Fruit fly (Drosophila melanogaster): ENCODE data around the gene CG42331.

The CG42331 gene

DNA sequence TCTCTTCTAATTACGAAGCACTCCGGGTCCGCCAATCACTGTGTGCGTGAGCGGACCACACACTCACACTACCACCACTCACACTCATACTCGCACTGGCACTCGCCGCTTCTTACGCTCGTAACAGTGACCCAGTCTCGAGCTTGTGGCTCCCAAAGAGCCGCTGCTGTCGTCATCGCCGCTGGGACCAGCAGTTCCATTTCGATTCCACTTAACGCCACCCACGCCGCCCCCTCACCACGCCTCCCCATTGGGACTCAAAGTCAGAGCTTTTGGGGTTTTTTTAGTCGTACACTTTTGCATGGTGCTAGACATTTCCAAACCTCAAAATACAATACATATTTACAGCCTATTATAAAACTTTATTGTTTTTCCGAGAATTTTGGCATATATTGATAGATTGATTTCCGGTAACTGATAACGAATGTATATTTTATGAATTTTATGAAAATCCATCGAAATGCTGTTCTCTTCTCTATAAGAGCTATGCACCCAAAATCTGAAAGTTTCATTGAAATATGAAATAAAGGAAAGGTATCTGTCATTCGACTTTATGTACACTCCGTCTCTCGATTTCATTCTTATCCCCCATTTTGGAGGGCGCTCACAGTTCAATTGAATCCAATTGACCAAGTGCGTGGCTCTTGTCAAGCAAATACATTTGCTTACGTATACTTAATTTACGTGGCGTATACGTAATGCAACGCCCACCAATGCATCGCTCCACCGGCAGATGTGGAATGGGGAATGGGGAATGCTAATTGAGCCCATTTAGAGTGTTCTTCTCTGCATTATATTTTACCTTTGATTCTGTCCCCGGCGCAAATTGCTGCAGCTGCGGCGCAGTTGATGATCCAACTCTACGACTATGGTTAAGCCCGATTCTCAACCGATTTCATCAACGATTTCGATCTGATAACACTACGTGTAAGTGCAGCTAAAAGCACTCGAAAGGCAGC lies at the start of gene CG42331:
TSS of gene CG42331 (plus strand) at position 909 of the 959 bp plus-strand sequence.
- TF ChIP-seq Abd-B (GFP tag; optimal IDR thresholded peaks at IDR 0.05) (no peak), Rel (GFP tag; optimal IDR thresholded peaks at IDR 0.05) (no peak), Rel (tag; optimal IDR thresholded peaks at IDR 0.05) (peak; percentile 87), dsf (GFP tag; optimal IDR thresholded peaks at IDR 0.05; ENCODE audit: borderline replicate concordance) (no peak), N (GFP tag; optimal IDR thresholded peaks at IDR 0.05) (no peak), rgr (GFP tag; optimal IDR thresholded peaks at IDR 0.05) (peak; percentile 50), psq (GFP tag; optimal IDR thresholded peaks at IDR 0.05) (no peak), h (GFP tag; optimal IDR thresholded peaks at IDR 0.05) (peak; percentile 50), OdsH (GFP tag; optimal IDR thresholded peaks at IDR 0.05) (peak; percentile 51), fru (GFP tag; optimal IDR thresholded peaks at IDR 0.05) (peak; percentile 71), HLH106 (tag; optimal IDR thresholded peaks at IDR 0.05) (peak; percentile 23), foxo (GFP tag; optimal IDR thresholded peaks at IDR 0.05) (peak in 1 of 2 experiments; percentile 69), dl (GFP tag; optimal IDR thresholded peaks at IDR 0.05; ENCODE audit: insufficient read depth in 1 of 2, partially characterized antibody in 2 of 2) (peak in 1 of 2 experiments; percentile 52), Myc (optimal IDR thresholded peaks at IDR 0.05) (no peak), Dif (GFP tag; optimal IDR thresholded peaks at IDR 0.05; ENCODE audit: partially characterized antibody) (peak; percentile 3), brk (GFP tag; optimal IDR thresholded peaks at IDR 0.05) (peak; percentile 11), ey (GFP tag; optimal IDR thresholded peaks at IDR 0.05) (peak; percentile 38), Hnf4 (GFP tag; optimal IDR thresholded peaks at IDR 0.05) (peak; percentile 5)

DNA sequence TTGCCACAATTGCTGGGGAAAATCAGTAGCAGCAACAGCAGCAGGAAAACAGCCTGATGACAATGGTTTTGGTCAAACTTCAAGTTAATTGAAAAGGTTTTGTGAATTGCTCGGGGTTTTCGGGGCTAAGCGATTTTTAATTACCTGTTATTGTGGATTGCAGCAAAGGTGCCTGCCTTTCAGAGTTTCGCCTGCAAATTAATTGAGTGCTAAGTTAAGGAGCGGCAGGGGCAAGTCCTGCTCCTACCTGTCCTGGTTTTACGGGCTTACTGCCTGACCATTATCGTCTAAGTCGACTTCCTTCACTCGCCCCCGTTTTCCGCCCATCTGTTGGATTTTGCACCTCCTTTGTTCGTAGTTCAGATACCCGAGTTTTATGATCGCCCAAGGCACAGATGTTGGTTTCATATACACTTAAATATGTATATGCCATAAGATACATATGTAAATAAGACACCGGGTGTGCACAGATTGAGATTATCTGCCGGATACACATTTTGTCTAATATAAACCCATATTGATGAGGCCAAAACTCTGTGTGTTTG lies 45.6 kb upstream of the CG42331 start:
- TF ChIP-seq Hr78 (GFP tag; optimal IDR thresholded peaks at IDR 0.05) (no peak), OdsH (GFP tag; optimal IDR thresholded peaks at IDR 0.05) (no peak), GATAd (GFP tag; optimal IDR thresholded peaks at IDR 0.05) (no peak), fru (GFP tag; optimal IDR thresholded peaks at IDR 0.05) (no peak), jim (GFP tag; optimal IDR thresholded peaks at IDR 0.05) (no peak), Myc (optimal IDR thresholded peaks at IDR 0.05) (no peak), h (GFP tag; optimal IDR thresholded peaks at IDR 0.05) (no peak), Dfd (GFP tag; optimal IDR thresholded peaks at IDR 0.05) (no peak)

DNA sequence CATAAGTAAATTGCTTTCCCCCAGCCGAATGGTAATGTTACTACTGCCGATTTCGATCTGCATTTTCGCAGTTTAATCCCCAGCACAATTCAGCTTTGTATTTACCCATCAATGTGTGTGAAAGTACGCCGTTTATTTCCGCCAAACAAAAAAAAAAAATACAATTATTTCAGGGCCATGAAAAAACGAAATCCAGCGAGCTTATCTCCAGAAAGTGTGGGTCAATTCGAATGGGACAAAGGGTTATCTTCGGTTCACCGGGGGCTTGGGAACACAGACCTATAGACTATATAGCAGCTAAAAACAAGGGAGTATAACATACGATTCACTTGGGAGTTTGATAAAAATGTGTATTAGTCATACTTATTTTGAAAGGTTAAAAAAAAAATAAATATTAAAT lies 44.9 kb upstream of the CG42331 start:
- TF ChIP-seq rgr (GFP tag; optimal IDR thresholded peaks at IDR 0.05), result no peak
- TF ChIP-seq Dif (GFP tag; optimal IDR thresholded peaks at IDR 0.05; ENCODE audit: partially characterized antibody), result no peak
- TF ChIP-seq sage (GFP tag; optimal IDR thresholded peaks at IDR 0.05), result no peak
- no peak for TF ChIP-seq dmrt93B (GFP tag; optimal IDR thresholded peaks at IDR 0.05)
- no peak for TF ChIP-seq woc (GFP tag; optimal IDR thresholded peaks at IDR 0.05)
- no peak for TF ChIP-seq Sp1 (GFP tag; optimal IDR thresholded peaks at IDR 0.05)
- no peak for TF ChIP-seq N (GFP tag; optimal IDR thresholded peaks at IDR 0.05)
- no peak for TF ChIP-seq jim (GFP tag; optimal IDR thresholded peaks at IDR 0.05)
- TF ChIP-seq Jra (GFP tag; optimal IDR thresholded peaks at IDR 0.05), result no peak

DNA sequence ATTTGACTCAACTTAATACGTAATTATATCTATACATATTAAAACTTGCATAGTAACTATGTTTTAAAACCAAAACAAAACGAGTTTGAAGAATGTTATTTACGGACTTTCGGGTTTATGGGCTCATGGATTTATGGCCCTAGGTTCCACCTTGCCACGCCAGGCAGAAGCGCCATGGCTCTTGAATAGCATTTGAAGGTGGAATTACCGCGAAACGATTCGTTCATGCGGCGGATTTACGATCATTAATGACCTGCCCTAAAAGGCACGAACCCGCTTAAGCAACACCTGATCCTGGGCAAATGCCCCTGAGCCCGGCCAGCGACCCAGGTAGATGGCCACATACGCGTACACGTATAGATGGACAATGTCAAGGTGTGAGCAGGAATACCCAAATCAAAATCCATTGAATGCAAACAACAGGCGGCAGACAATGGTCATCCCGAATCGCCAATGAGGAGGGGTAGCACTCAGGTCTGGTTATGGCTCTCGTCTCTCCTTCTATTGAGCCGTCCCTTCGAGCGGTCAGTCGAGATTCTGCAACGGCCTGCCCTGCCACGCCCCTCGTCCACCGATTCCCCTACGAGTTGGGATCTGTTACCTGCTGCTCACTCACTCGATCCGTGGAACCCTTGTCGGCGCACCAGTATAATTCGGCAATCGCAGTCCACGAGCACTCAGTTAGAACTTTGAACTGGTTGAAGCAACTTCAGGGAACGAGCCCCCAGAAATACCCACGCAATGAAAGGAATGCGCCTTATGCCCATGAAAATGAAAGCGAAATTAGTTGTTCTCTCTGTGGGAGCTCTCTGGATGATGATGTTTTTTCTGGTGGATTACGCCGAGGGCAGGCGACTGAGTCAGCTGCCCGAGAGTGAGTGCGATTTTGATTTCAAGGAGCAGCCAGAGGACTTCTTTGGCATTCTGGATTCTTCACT lies 22.7 kb upstream of the CG42331 start, which contains the start of gene tld:
TSS of gene tld (plus strand) at position 677 of the 938 bp plus-strand sequence.
- TF ChIP-seq Abd-B (GFP tag; optimal IDR thresholded peaks at IDR 0.05) (no peak), jim (GFP tag; optimal IDR thresholded peaks at IDR 0.05) (no peak), Rel (GFP tag; optimal IDR thresholded peaks at IDR 0.05) (no peak), Rel (tag; optimal IDR thresholded peaks at IDR 0.05) (no peak), CG9705 (GFP tag; optimal IDR thresholded peaks at IDR 0.05) (no peak), Vsx2 (GFP tag; optimal IDR thresholded peaks at IDR 0.05; ENCODE audit: partially characterized antibody) (peak; percentile 21), pan (optimal IDR thresholded peaks at IDR 0.05) (no peak), h (GFP tag; optimal IDR thresholded peaks at IDR 0.05) (no peak)
